Fruit fly (Drosophila melanogaster) whole organism, adult: ENCODE measurements around the gene mRpS26.

Experiments
- Hr96 ChIP-seq: fragments of 200-800 bp; sonication (Bioruptor generic); optimal IDR thresholded peaks from 2 replicates; lab custom pipeline; 2016; ENCODE audit warnings: missing biosample characterization, missing genetic modification characterization
- cic ChIP-seq: fragments of 200-800 bp; sonication (Bioruptor generic); optimal IDR thresholded peaks from 2 replicates; lab custom pipeline; 2017; ENCODE audit warnings: missing biosample characterization, mild to moderate bottlenecking, missing genetic modification characterization, moderate library complexity

- no peak for TF ChIP-seq Hr96 (GFP tag; lab: Kevin White, UChicago)
- TF ChIP-seq cic (GFP tag; lab: Kevin White, UChicago): no peak
These were observed 15.5 kb downstream of the mRpS26 start, which contains the start of gene CG42853 for dm6 chr3L:18121889-18122288.
